Worm (Caenorhabditis elegans) whole organism, L3 larva: ENCODE data around the gene C39B10.7.

Experiments
- R02D3.7 ChIP-seq: fragments of 150-350 bp; optimal IDR thresholded peaks from 2 replicates; lab custom pipeline; 2014; ENCODE audit warnings: missing biosample characterization, missing genetic modification characterization
- ZK546.5 ChIP-seq: sonication (generic microtip); optimal IDR thresholded peaks from 2 replicates; lab custom pipeline; 2017; ENCODE audit warnings: missing biosample characterization, missing genetic modification characterization
- aly-2 ChIP-seq: fragments of 150-350 bp; optimal IDR thresholded peaks from 2 replicates; lab custom pipeline; 2014; ENCODE audit warnings: missing biosample characterization, missing genetic modification characterization
- ama-1 ChIP-seq: fragments of 150-350 bp; optimal IDR thresholded peaks from 2 replicates; lab custom pipeline; 2018
- ceh-16 ChIP-seq: sonication (generic microtip); optimal IDR thresholded peaks from 2 replicates; lab custom pipeline; 2017; ENCODE audit warnings: missing biosample characterization, missing genetic modification characterization
- ceh-28 ChIP-seq: fragments of 150-350 bp; optimal IDR thresholded peaks from 2 replicates; lab custom pipeline; 2014; ENCODE audit warnings: missing biosample characterization, missing genetic modification reagents, missing genetic modification characterization
- ceh-9 ChIP-seq: sonication (generic microtip); optimal IDR thresholded peaks from 2 replicates; lab custom pipeline; 2018; ENCODE audit warnings: missing biosample characterization, missing genetic modification characterization
- daf-12 ChIP-seq: fragments of 150-350 bp; optimal IDR thresholded peaks from 2 replicates; lab custom pipeline; 2014; ENCODE audit warnings: missing biosample characterization, missing genetic modification reagents, missing genetic modification characterization
- egl-27 ChIP-seq: sonication (generic microtip); optimal IDR thresholded peaks from 4 replicates; lab custom pipeline; 2017; ENCODE audit warnings: missing biosample characterization, missing genetic modification reagents, missing genetic modification characterization
- egl-5 ChIP-seq: fragments of 150-350 bp; optimal IDR thresholded peaks from 2 replicates; lab custom pipeline; 2017; ENCODE audit warnings: missing biosample characterization, missing genetic modification reagents, missing genetic modification characterization, inconsistent platforms
- elt-1 ChIP-seq: fragments of 150-350 bp; optimal IDR thresholded peaks from 2 replicates; lab custom pipeline; 2014; ENCODE audit warnings: missing biosample characterization, missing genetic modification characterization
- elt-2 ChIP-seq: sonication (generic microtip); optimal IDR thresholded peaks from 2 replicates; lab custom pipeline; 2016; ENCODE audit warnings: missing genetic modification reagents, mild to moderate bottlenecking, missing genetic modification characterization, missing compliant biosample characterization
- elt-3 ChIP-seq, 3 experiments: fragments of 150-350 bp in 1 of 3; sonication (generic microtip) in 2 of 3; optimal IDR thresholded peaks; 2 replicates in 2 of 3; 4 replicates in 1 of 3; lab custom pipeline; 2014 to 2017; ENCODE audit warnings: missing biosample characterization in 3 of 3, missing genetic modification characterization in 3 of 3
- eor-1 ChIP-seq, 2 experiments: fragments of 150-350 bp; optimal IDR thresholded peaks; 2 replicates each; lab custom pipeline; 2014 to 2018; ENCODE audit warnings: missing biosample characterization in 2 of 2, missing genetic modification characterization in 2 of 2
- fkh-10 ChIP-seq: sonication (generic microtip); optimal IDR thresholded peaks from 2 replicates; lab custom pipeline; 2017; ENCODE audit warnings: missing biosample characterization, missing genetic modification reagents, missing genetic modification characterization
- fkh-2 ChIP-seq: fragments of 150-350 bp; optimal IDR thresholded peaks from 2 replicates; lab custom pipeline; 2014; ENCODE audit warnings: missing biosample characterization, missing genetic modification reagents, missing genetic modification characterization
- fos-1 ChIP-seq: fragments of 150-350 bp; optimal IDR thresholded peaks from 2 replicates; lab custom pipeline; 2014; ENCODE audit warnings: missing biosample characterization, missing genetic modification characterization
- hmg-11 ChIP-seq: sonication (generic microtip); optimal IDR thresholded peaks from 2 replicates; lab custom pipeline; 2016; ENCODE audit warnings: missing genetic modification characterization, missing compliant biosample characterization
- jun-1 ChIP-seq: fragments of 150-350 bp; optimal IDR thresholded peaks from 2 replicates; lab custom pipeline; 2014; ENCODE audit warnings: missing biosample characterization, missing genetic modification reagents, missing genetic modification characterization
- lin-15B ChIP-seq: fragments of 150-350 bp; optimal IDR thresholded peaks from 2 replicates; lab custom pipeline; 2014; ENCODE audit warnings: missing biosample characterization, missing genetic modification characterization
- lin-39 ChIP-seq: fragments of 150-350 bp; optimal IDR thresholded peaks from 2 replicates; lab custom pipeline; 2018; ENCODE audit warnings: missing biosample characterization, missing genetic modification reagents, missing genetic modification characterization
- mdl-1 ChIP-seq: fragments of 150-350 bp; optimal IDR thresholded peaks from 2 replicates; lab custom pipeline; 2014; ENCODE audit warnings: missing biosample characterization, missing genetic modification characterization
- nfya-1 ChIP-seq: sonication (generic microtip); optimal IDR thresholded peaks from 2 replicates; lab custom pipeline; 2017; ENCODE audit warnings: missing genetic modification characterization, mild to moderate bottlenecking, missing compliant biosample characterization, antibody characterized with exemption, moderate library complexity; ENCODE audit not compliant: insufficient read depth
- nhr-11 ChIP-seq: fragments of 150-350 bp; optimal IDR thresholded peaks from 2 replicates; lab custom pipeline; 2014; ENCODE audit warnings: missing biosample characterization, missing genetic modification characterization
- nhr-12 ChIP-seq: fragments of 150-350 bp; optimal IDR thresholded peaks from 2 replicates; lab custom pipeline; 2014; ENCODE audit warnings: missing biosample characterization, missing genetic modification characterization
- nhr-23 ChIP-seq: fragments of 150-350 bp; optimal IDR thresholded peaks from 2 replicates; lab custom pipeline; 2014; ENCODE audit warnings: missing biosample characterization, missing genetic modification reagents, missing genetic modification characterization
- nhr-237 ChIP-seq: fragments of 150-350 bp; optimal IDR thresholded peaks from 2 replicates; lab custom pipeline; 2014; ENCODE audit warnings: missing biosample characterization, missing genetic modification characterization
- nhr-25 ChIP-seq: sonication (generic microtip); optimal IDR thresholded peaks from 2 replicates; lab custom pipeline; 2017; ENCODE audit warnings: missing biosample characterization, missing genetic modification characterization
- nhr-43 ChIP-seq: sonication (generic microtip); optimal IDR thresholded peaks from 2 replicates; lab custom pipeline; 2016; ENCODE audit warnings: mild to moderate bottlenecking, missing genetic modification characterization, missing compliant biosample characterization; ENCODE audit not compliant: poor library complexity, severe bottlenecking
- nhr-67 ChIP-seq: fragments of 150-350 bp; optimal IDR thresholded peaks from 2 replicates; lab custom pipeline; 2014; ENCODE audit warnings: missing biosample characterization, missing genetic modification characterization
- nhr-76 ChIP-seq: fragments of 150-350 bp; sonication (generic microtip); optimal IDR thresholded peaks from 5 replicates; lab custom pipeline; 2014; ENCODE audit warnings: missing biosample characterization, missing genetic modification characterization
- nhr-77 ChIP-seq: fragments of 150-350 bp; optimal IDR thresholded peaks from 2 replicates; lab custom pipeline; 2014; ENCODE audit warnings: missing biosample characterization, missing genetic modification characterization
- pha-4 ChIP-seq: fragments of 150-350 bp; optimal IDR thresholded peaks from 2 replicates; lab custom pipeline; 2014; ENCODE audit warnings: missing biosample characterization, missing genetic modification reagents, missing genetic modification characterization
- skn-1 ChIP-seq: fragments of 150-350 bp; optimal IDR thresholded peaks from 2 replicates; lab custom pipeline; 2014; ENCODE audit warnings: missing biosample characterization, missing genetic modification characterization
- snpc-4 ChIP-seq: fragments of 150-350 bp; optimal IDR thresholded peaks from 2 replicates; lab custom pipeline; 2014; ENCODE audit warnings: missing biosample characterization, missing genetic modification characterization
- unc-62 ChIP-seq: fragments of 150-350 bp; sonication (generic microtip); optimal IDR thresholded peaks from 4 replicates; lab custom pipeline; 2014; ENCODE audit warnings: missing biosample characterization, missing genetic modification reagents, missing genetic modification characterization
- zag-1 ChIP-seq: fragments of 150-350 bp; optimal IDR thresholded peaks from 2 replicates; lab custom pipeline; 2014; ENCODE audit warnings: missing biosample characterization, missing genetic modification characterization
- ztf-11 ChIP-seq: fragments of 150-350 bp; optimal IDR thresholded peaks from 2 replicates; lab custom pipeline; 2014; ENCODE audit warnings: missing biosample characterization, missing genetic modification characterization
- ztf-4 ChIP-seq: fragments of 150-350 bp; optimal IDR thresholded peaks from 2 replicates; lab custom pipeline; 2014; ENCODE audit warnings: missing biosample characterization, missing genetic modification characterization

Gene C39B10.7

ce11 chrX:10476573-10476972, at the start of gene C39B10.7:
Gene C39B10.7, plus strand, starts transcription at chrX:10476873.
- no peak for TF ChIP-seq ceh-16 (tag; lab: Kevin White, UChicago)
- TF ChIP-seq nhr-43 (tag; lab: Kevin White, UChicago) = no peak
- TF ChIP-seq lin-15B (tag; lab: Kevin White, UChicago) = no peak
- TF ChIP-seq ztf-4 (tag; lab: Kevin White, UChicago) = no peak
- TF ChIP-seq nhr-67 = no peak

ce11 chrX:10428109-10428508, 48.6 kb upstream of the C39B10.7 start:
- TF ChIP-seq ZK546.5 = no peak
- TF ChIP-seq aly-2 (tag; lab: Kevin White, UChicago) = no peak
- no peak for TF ChIP-seq fkh-10
- no peak for TF ChIP-seq lin-15B (tag; lab: Kevin White, UChicago)
- TF ChIP-seq ama-1 = no peak
- no peak for TF ChIP-seq daf-12 (tag; lab: Kevin White, UChicago)
- TF ChIP-seq ceh-9 = no peak
- TF ChIP-seq zag-1 = no peak

ce11 chrX:10428557-10428956, 48.1 kb upstream of the C39B10.7 start, which contains the start of gene mig-15:
Gene mig-15, minus strand, starts transcription at chrX:10428657.
- TF ChIP-seq R02D3.7 (tag; lab: Kevin White, UChicago) (no peak), ceh-28 (tag; lab: Kevin White, UChicago) (no peak), ama-1 (no peak), ceh-16 (tag; lab: Kevin White, UChicago) (no peak), nhr-23 (tag; lab: Kevin White, UChicago) (no peak), nfya-1 (tag; lab: Kevin White, UChicago) (no peak), nhr-77 (tag; lab: Kevin White, UChicago) (no peak), nhr-11 (tag; lab: Kevin White, UChicago) (no peak), elt-1 (tag; lab: Kevin White, UChicago) (no peak), ZK546.5 (no peak), skn-1 (tag; lab: Kevin White, UChicago) (no peak), mdl-1 (tag; lab: Kevin White, UChicago) (no peak)

- TF ChIP-seq ztf-11 (tag; lab: Kevin White, UChicago) (no peak), nhr-23 (tag; lab: Kevin White, UChicago) (peak; percentile 22), fkh-10 (no peak), nhr-76 (tag; lab: Kevin White, UChicago) (no peak), nhr-25 (peak; percentile 71), egl-5 (tag; lab: Kevin White, UChicago) (no peak)
Measured at ce11 chrX:10429203-10429602, 47.5 kb upstream of the C39B10.7 start.

ce11 chrX:10430866-10431265, 45.8 kb upstream of the C39B10.7 start:
- no peak for TF ChIP-seq nhr-67
- no peak for TF ChIP-seq nhr-77 (tag; lab: Kevin White, UChicago)
- TF ChIP-seq nhr-12 = no peak
- no peak for TF ChIP-seq snpc-4 (tag; lab: Kevin White, UChicago)
- peak; percentile 46 for TF ChIP-seq nfya-1 (tag; lab: Kevin White, UChicago)
- TF ChIP-seq unc-62 = peak; percentile 23
- peak; percentile 33 for TF ChIP-seq nhr-43 (tag; lab: Kevin White, UChicago)
- TF ChIP-seq fos-1 = no peak
- no peak for TF ChIP-seq R02D3.7 (tag; lab: Kevin White, UChicago)
- TF ChIP-seq nhr-23 (tag; lab: Kevin White, UChicago) = peak; percentile 65
- TF ChIP-seq ceh-9 = no peak
- peak; percentile 8 for TF ChIP-seq nhr-25
- TF ChIP-seq elt-2 = peak; percentile 84
- TF ChIP-seq ceh-28 (tag; lab: Kevin White, UChicago) = peak; percentile 11
- no peak for TF ChIP-seq eor-1 (tag; optimal IDR thresholded peaks at IDR 0.05; lab: Kevin White, UChicago)
- TF ChIP-seq elt-3 (tag; optimal IDR thresholded peaks at IDR 0.05; lab: Kevin White, UChicago) = peak in 1 of 3 experiments; percentile 83
- peak; percentile 88 for TF ChIP-seq lin-39 (tag; lab: Kevin White, UChicago)
- no peak for TF ChIP-seq pha-4 (tag; lab: Kevin White, UChicago)
- TF ChIP-seq nhr-237 = no peak
- no peak for TF ChIP-seq egl-27 (tag; lab: Kevin White, UChicago)
- no peak for TF ChIP-seq ceh-16 (tag; lab: Kevin White, UChicago)
- no peak for TF ChIP-seq jun-1
- TF ChIP-seq daf-12 (tag; lab: Kevin White, UChicago) = no peak
- peak; percentile 11 for TF ChIP-seq elt-1 (tag; lab: Kevin White, UChicago)
- peak; percentile 14 for TF ChIP-seq hmg-11 (tag; lab: Kevin White, UChicago)
- TF ChIP-seq fkh-2 = no peak
